Worm (Caenorhabditis elegans): ENCODE data around the gene pxd-1.
A peak's percentile ranks its signal among the peaks of the same experiment; 100 is the strongest.

The pxd-1 gene

ce11 chrIII:4019801-4020200 lies 13.9 kb downstream of the pxd-1 start, which contains the start of gene snpc-3.4 (continued):
- TF ChIP-seq rbr-2 (tag; optimal IDR thresholded peaks at IDR 0.05) (peak; percentile 5), lin-39 (tag; optimal IDR thresholded peaks at IDR 0.05) (no peak), snpc-4 (tag; optimal IDR thresholded peaks at IDR 0.05) (no peak), lin-13 (GFP tag; optimal IDR thresholded peaks at IDR 0.05) (peak; percentile 39), lir-3 (tag; optimal IDR thresholded peaks at IDR 0.05) (no peak), mep-1 (tag; optimal IDR thresholded peaks at IDR 0.05) (peak; percentile 59), nhr-6 (tag; optimal IDR thresholded peaks at IDR 0.05) (peak; percentile 54), dmd-6 (GFP tag; IDR thresholded peaks at IDR 0.05) (peak; percentile 42; the same call in 1 of the 2 replicates), Y5F2A.4 (GFP tag; optimal IDR thresholded peaks at IDR 0.05) (no peak), fkh-10 (GFP tag; optimal IDR thresholded peaks at IDR 0.05) (no peak), sdz-12 (GFP tag; optimal IDR thresholded peaks at IDR 0.05) (no peak), zag-1 (tag; optimal IDR thresholded peaks at IDR 0.05) (no peak), vab-7 (GFP tag; IDR thresholded peaks at IDR 0.05) (no peak), ceh-28 (tag; optimal IDR thresholded peaks at IDR 0.05) (no peak), egl-27 (tag; optimal IDR thresholded peaks at IDR 0.05) (no peak), mxl-3 (GFP tag; optimal IDR thresholded peaks at IDR 0.05) (peak; percentile 2), F49E8.2 (tag; optimal IDR thresholded peaks at IDR 0.05; ENCODE audit: borderline replicate concordance) (peak; percentile 36), ceh-82 (tag; optimal IDR thresholded peaks at IDR 0.05) (no peak), F26F4.8 (GFP tag; conservative IDR thresholded peaks at IDR 0.05) (no peak), gei-8 (GFP tag; optimal IDR thresholded peaks at IDR 0.05) (no peak), hif-1 (tag; optimal IDR thresholded peaks at IDR 0.05) (peak in 1 of 2 experiments; percentile 35), lsy-2 (tag; optimal IDR thresholded peaks at IDR 0.05) (peak; percentile 83 to 98), tag-97 (GFP tag; IDR thresholded peaks at IDR 0.05) (no peak), spr-1 (tag; optimal IDR thresholded peaks at IDR 0.05) (no peak), aha-1 (tag) (peak; percentile 94), ama-1 (optimal IDR thresholded peaks at IDR 0.05) (peak; percentile 12), dve-1 (tag; optimal IDR thresholded peaks at IDR 0.05; ENCODE audit: insufficient read depth) (peak; percentile 52), ctbp-1 (GFP tag; IDR thresholded peaks at IDR 0.05) (0 out of 2 replicates have a peak, but pooled peaks have one; percentile 48), T20F7.1 (GFP tag; optimal IDR thresholded peaks at IDR 0.05) (peak; percentile 42), Y48G9A.11 (GFP tag; IDR thresholded peaks at IDR 0.05) (peak; percentile 75), D1046.2 (GFP tag; IDR thresholded peaks at IDR 0.05) (no peak), ces-1 (GFP tag; optimal IDR thresholded peaks at IDR 0.05) (no peak), mes-2 (tag; optimal IDR thresholded peaks at IDR 0.05; ENCODE audit: poor library complexity, severe bottlenecking) (peak; percentile 71), hmg-1.1 (GFP tag; IDR thresholded peaks at IDR 0.05) (0 out of 2 replicates have a peak, but pooled peaks have one; percentile 64), unc-130 (GFP tag; optimal IDR thresholded peaks at IDR 0.05) (peak; percentile 83), nhr-102 (tag; optimal IDR thresholded peaks at IDR 0.05) (no peak), nhr-76 (tag; optimal IDR thresholded peaks at IDR 0.05) (no peak), saeg-2 (GFP tag; IDR thresholded peaks at IDR 0.05) (no peak), hlh-11 (tag; optimal IDR thresholded peaks at IDR 0.05) (no peak), unc-39 (tag; optimal IDR thresholded peaks at IDR 0.05) (no peak), zfp-3 (GFP tag; conservative IDR thresholded peaks at IDR 0.05) (no peak), nhr-10 (tag; optimal IDR thresholded peaks at IDR 0.05) (no peak), lin-1 (GFP tag; IDR thresholded peaks at IDR 0.05) (peak; percentile 15; the same call in 1 of the 2 replicates), pha-4 (GFP tag; IDR thresholded peaks at IDR 0.05) (no peak), pha-4 (tag; optimal IDR thresholded peaks at IDR 0.05) (peak; percentile 36), snpc-1.2 (GFP tag; IDR thresholded peaks at IDR 0.05) (peak; percentile 44; the same call in 1 of the 2 replicates)
